Fruit fly (Drosophila melanogaster): ENCODE data around the gene kkv.

dm6 chr3R:5392033-5392432 lies 633 bp downstream of the kkv start:
- no peak for TF ChIP-seq CG8478 (optimal IDR thresholded peaks at IDR 0.05)
- no peak for TF ChIP-seq Dll (optimal IDR thresholded peaks at IDR 0.05)
- no peak for TF ChIP-seq usp (GFP tag; optimal IDR thresholded peaks at IDR 0.05)

Measured in whole organism.